Fruit fly (Drosophila melanogaster) whole organism, embryonic: ENCODE results near the gene CG2104.

Source experiments
- Blimp-1 ChIP-seq: fragments of 200-800 bp; sonication (Bioruptor generic); optimal IDR thresholded peaks from 3 replicates; lab custom pipeline; 2018; ENCODE audit warnings: missing biosample characterization, missing genetic modification characterization, mild to moderate bottlenecking, moderate library complexity, missing genetic modification reagents
- CG11696 ChIP-seq: fragments of 200-800 bp; sonication (Bioruptor generic); IDR thresholded peaks from 2 replicates; pipeline ENCODE4 v1.3.6; 2022; ENCODE audit warnings: missing biosample characterization, missing genetic modification characterization
- CG12769 ChIP-seq: fragments of 200-800 bp; sonication (Bioruptor generic); optimal IDR thresholded peaks from 2 replicates; lab custom pipeline; 2019; ENCODE audit warnings: missing biosample characterization, mild to moderate bottlenecking, missing genetic modification characterization, moderate library complexity
- CG13296 ChIP-seq: fragments of 200-800 bp; sonication (Bioruptor generic); optimal IDR thresholded peaks from 3 replicates; lab custom pipeline; 2018; ENCODE audit warnings: missing biosample characterization, mild to moderate bottlenecking, missing genetic modification characterization
- CG13624 ChIP-seq: fragments of 200-800 bp; sonication (Bioruptor generic); optimal IDR thresholded peaks from 2 replicates; lab custom pipeline; 2016; ENCODE audit warnings: missing biosample characterization, missing genetic modification characterization
- CG14710 ChIP-seq: fragments of 200-800 bp; sonication (Bioruptor generic); optimal IDR thresholded peaks from 3 replicates; lab custom pipeline; 2019; ENCODE audit warnings: missing biosample characterization, mild to moderate bottlenecking, missing genetic modification characterization, moderate library complexity
- CG1529 ChIP-seq: fragments of 200-800 bp; sonication (Bioruptor generic); optimal IDR thresholded peaks from 3 replicates; lab custom pipeline; 2018; ENCODE audit warnings: missing biosample characterization, missing genetic modification characterization
- CG16779 ChIP-seq: fragments of 200-800 bp; sonication (Bioruptor generic); IDR thresholded peaks from 2 replicates; pipeline ENCODE4 v1.3.6; 2022; ENCODE audit warnings: missing biosample characterization, missing genetic modification characterization
- CG2129 ChIP-seq: fragments of 200-800 bp; sonication (Bioruptor generic); IDR thresholded peaks from 2 replicates; pipeline ENCODE4 v1.3.6; 2022; ENCODE audit warnings: missing biosample characterization, missing genetic modification characterization; ENCODE audit not compliant: partially characterized antibody
- CG2712 ChIP-seq: fragments of 200-800 bp; optimal IDR thresholded peaks from 3 replicates; lab custom pipeline; 2019; ENCODE audit warnings: missing biosample characterization, mild to moderate bottlenecking, missing genetic modification characterization, moderate library complexity
- CG2875 ChIP-seq: fragments of 200-800 bp; sonication (Bioruptor generic); optimal IDR thresholded peaks from 2 replicates; lab custom pipeline; 2017; ENCODE audit warnings: missing biosample characterization, mild to moderate bottlenecking, missing genetic modification characterization, missing genetic modification reagents
- CG4282 ChIP-seq: fragments of 200-800 bp; sonication (Bioruptor generic); optimal IDR thresholded peaks from 2 replicates; lab custom pipeline; 2016; ENCODE audit warnings: missing biosample characterization, missing genetic modification characterization
- CG4424 ChIP-seq: fragments of 200-800 bp; sonication (Bioruptor generic); optimal IDR thresholded peaks from 3 replicates; lab custom pipeline; 2016; ENCODE audit warnings: missing biosample characterization, missing genetic modification characterization
- CG4854 ChIP-seq: fragments of 200-800 bp; sonication (Bioruptor generic); optimal IDR thresholded peaks from 2 replicates; lab custom pipeline; 2016; ENCODE audit warnings: missing biosample characterization, missing genetic modification characterization, inconsistent platforms
- CG6175 ChIP-seq: fragments of 200-800 bp; sonication (Bioruptor generic); IDR thresholded peaks from 3 replicates; pipeline ENCODE4 v1.3.6; 2022; ENCODE audit warnings: missing biosample characterization, missing genetic modification characterization
- CG6813 ChIP-seq: fragments of 200-800 bp; sonication (Bioruptor generic); optimal IDR thresholded peaks from 2 replicates; lab custom pipeline; 2017; ENCODE audit warnings: missing biosample characterization, missing genetic modification characterization, mild to moderate bottlenecking, moderate library complexity, missing genetic modification reagents
- CG8089 ChIP-seq: fragments of 200-800 bp; sonication (Bioruptor generic); optimal IDR thresholded peaks from 3 replicates; lab custom pipeline; 2016; ENCODE audit warnings: missing biosample characterization, missing genetic modification characterization
- CG9215 ChIP-seq: fragments of 200-800 bp; sonication (Bioruptor generic); IDR thresholded peaks from 2 replicates; pipeline ENCODE4 v1.3.6; 2022; ENCODE audit warnings: missing biosample characterization, missing genetic modification characterization
- CoRest ChIP-seq: fragments of 200-800 bp; sonication (Bioruptor generic); optimal IDR thresholded peaks from 3 replicates; lab custom pipeline; 2018; ENCODE audit warnings: missing biosample characterization, mild to moderate bottlenecking, missing genetic modification characterization, moderate library complexity
- D19B ChIP-seq: fragments of 200-800 bp; sonication (Bioruptor generic); optimal IDR thresholded peaks from 2 replicates; lab custom pipeline; 2017; ENCODE audit warnings: missing biosample characterization, mild to moderate bottlenecking, missing genetic modification characterization
- Dad ChIP-seq: fragments of 200-800 bp; sonication (Bioruptor generic); optimal IDR thresholded peaks from 3 replicates; lab custom pipeline; 2016; ENCODE audit warnings: missing biosample characterization, missing genetic modification characterization
- Ets65A ChIP-seq: fragments of 200-800 bp; sonication (Bioruptor generic); peaks from one replicate; lab custom pipeline; 2016; ENCODE audit warnings: missing biosample characterization, missing genetic modification characterization
- Hmx ChIP-seq: fragments of 200-800 bp; sonication (Bioruptor generic); optimal IDR thresholded peaks from 2 replicates; lab custom pipeline; 2016; ENCODE audit warnings: missing biosample characterization, missing genetic modification characterization
- Meics ChIP-seq: fragments of 200-800 bp; sonication (Bioruptor generic); optimal IDR thresholded peaks from 2 replicates; lab custom pipeline; 2017; ENCODE audit warnings: missing biosample characterization, mild to moderate bottlenecking, missing genetic modification characterization
- NK7.1 ChIP-seq: fragments of 200-800 bp; sonication (Bioruptor generic); optimal IDR thresholded peaks from 3 replicates; lab custom pipeline; 2016; ENCODE audit warnings: missing biosample characterization, missing genetic modification characterization
- Nf-YB ChIP-seq: fragments of 200-800 bp; sonication (Bioruptor generic); optimal IDR thresholded peaks from 3 replicates; lab custom pipeline; 2019; ENCODE audit warnings: missing biosample characterization, mild to moderate bottlenecking, missing genetic modification characterization, moderate library complexity
- ash1 ChIP-seq: fragments of 200-800 bp; sonication (Bioruptor generic); optimal IDR thresholded peaks from 2 replicates; lab custom pipeline; 2018; ENCODE audit warnings: missing biosample characterization, mild to moderate bottlenecking, missing genetic modification characterization
- bsh ChIP-seq, 2 experiments: fragments of 200-800 bp; sonication (Bioruptor generic); optimal IDR thresholded peaks; 2 replicates each; lab custom pipeline; 2017 to 2018; ENCODE audit warnings: mild to moderate bottlenecking in 2 of 2, missing biosample characterization in 2 of 2, missing genetic modification characterization in 2 of 2, moderate library complexity in 1 of 2
- crol ChIP-seq: fragments of 200-800 bp; sonication (Bioruptor generic); IDR thresholded peaks from 2 replicates; pipeline ENCODE4 v1.3.6; 2022; ENCODE audit warnings: missing biosample characterization, missing genetic modification characterization
- disco-r ChIP-seq: fragments of 200-800 bp; sonication (Bioruptor generic); optimal IDR thresholded peaks from 2 replicates; lab custom pipeline; 2016; ENCODE audit warnings: missing biosample characterization, missing genetic modification characterization
- dmrt11E ChIP-seq: fragments of 200-800 bp; sonication (Bioruptor generic); optimal IDR thresholded peaks from 3 replicates; lab custom pipeline; 2018; ENCODE audit warnings: missing biosample characterization, mild to moderate bottlenecking, missing genetic modification characterization, moderate library complexity
- gem ChIP-seq: fragments of 200-800 bp; sonication (Bioruptor generic); optimal IDR thresholded peaks from 2 replicates; lab custom pipeline; 2019; ENCODE audit warnings: missing biosample characterization, mild to moderate bottlenecking, missing genetic modification characterization, moderate library complexity
- her ChIP-seq: fragments of 200-800 bp; sonication (Bioruptor generic); optimal IDR thresholded peaks from 2 replicates; lab custom pipeline; 2016; ENCODE audit warnings: missing biosample characterization, missing genetic modification characterization
- jumu ChIP-seq: fragments of 200-800 bp; sonication (Bioruptor generic); optimal IDR thresholded peaks from 3 replicates; lab custom pipeline; 2016; ENCODE audit warnings: missing biosample characterization, missing genetic modification characterization
- ken ChIP-seq: fragments of 200-800 bp; sonication (Bioruptor generic); IDR thresholded peaks from 3 replicates; pipeline ENCODE4 v1.3.6; 2022; ENCODE audit warnings: missing biosample characterization, missing genetic modification characterization
- otp ChIP-seq: fragments of 200-800 bp; sonication (Bioruptor generic); IDR thresholded peaks from 3 replicates; pipeline ENCODE4, ENCODE4 v1.3.6; 2022; ENCODE audit warnings: missing biosample characterization, missing genetic modification characterization
- pan ChIP-seq, 4 experiments: fragments of >200 bp in 3 of 4; fragments of 200-800 bp in 1 of 4; sonication (Bioruptor generic) in 1 of 4; optimal IDR thresholded peaks in 3 of 4; IDR thresholded peaks in 1 of 4; 2 replicates each; pipeline versions ENCODE4 v1.3.6 to Lab custom; 2017 to 2022; ENCODE audit warnings: missing biosample characterization in 2 of 4, missing genetic modification characterization in 2 of 4, mixed read lengths in 1 of 4
- pita ChIP-seq: fragments of 200-800 bp; sonication (Bioruptor generic); optimal IDR thresholded peaks from 2 replicates; lab custom pipeline; 2017; ENCODE audit warnings: missing biosample characterization, mild to moderate bottlenecking, missing genetic modification characterization
- psq ChIP-seq: fragments of 200-800 bp; sonication (Bioruptor generic); optimal IDR thresholded peaks from 2 replicates; lab custom pipeline; 2017; ENCODE audit warnings: missing biosample characterization, missing genetic modification characterization
- pzg ChIP-seq: fragments of 200-800 bp; sonication (Bioruptor generic); optimal IDR thresholded peaks from 3 replicates; lab custom pipeline; 2018; ENCODE audit warnings: missing biosample characterization, mild to moderate bottlenecking, missing genetic modification characterization, moderate library complexity
- rib ChIP-seq: fragments of 200-800 bp; sonication (Bioruptor generic); IDR thresholded peaks from 2 replicates; pipeline ENCODE4 v1.3.6; 2022; ENCODE audit warnings: missing biosample characterization, missing genetic modification characterization
- sens ChIP-seq: fragments of 200-800 bp; sonication (Bioruptor generic); peaks from one replicate; lab custom pipeline; 2016; ENCODE audit warnings: missing biosample characterization, missing genetic modification characterization
- sim ChIP-seq: fragments of 200-800 bp; sonication (Bioruptor generic); IDR thresholded peaks from 2 replicates; pipeline ENCODE4 v1.3.6; 2022; ENCODE audit warnings: missing biosample characterization, missing genetic modification characterization
- sima ChIP-seq: fragments of 200-800 bp; sonication (Bioruptor generic); optimal IDR thresholded peaks from 2 replicates; lab custom pipeline; 2016; ENCODE audit warnings: missing biosample characterization, missing genetic modification characterization
- slou ChIP-seq: fragments of 200-800 bp; sonication (Bioruptor generic); optimal IDR thresholded peaks from 3 replicates; lab custom pipeline; 2016; ENCODE audit warnings: missing biosample characterization, missing genetic modification characterization
- so ChIP-seq: fragments of 200-800 bp; sonication (Bioruptor generic); IDR thresholded peaks from 3 replicates; pipeline ENCODE4 v1.3.6; 2022; ENCODE audit warnings: missing biosample characterization, missing genetic modification characterization
- trem ChIP-seq: fragments of 200-800 bp; optimal IDR thresholded peaks from 3 replicates; lab custom pipeline; 2019; ENCODE audit warnings: missing biosample characterization, mild to moderate bottlenecking, missing genetic modification characterization, moderate library complexity
- z ChIP-seq: fragments of 200-800 bp; sonication (Bioruptor generic); IDR thresholded peaks from 3 replicates; pipeline ENCODE4 v1.3.6; 2022; ENCODE audit warnings: missing biosample characterization, missing genetic modification characterization

Gene CG2104

DNA sequence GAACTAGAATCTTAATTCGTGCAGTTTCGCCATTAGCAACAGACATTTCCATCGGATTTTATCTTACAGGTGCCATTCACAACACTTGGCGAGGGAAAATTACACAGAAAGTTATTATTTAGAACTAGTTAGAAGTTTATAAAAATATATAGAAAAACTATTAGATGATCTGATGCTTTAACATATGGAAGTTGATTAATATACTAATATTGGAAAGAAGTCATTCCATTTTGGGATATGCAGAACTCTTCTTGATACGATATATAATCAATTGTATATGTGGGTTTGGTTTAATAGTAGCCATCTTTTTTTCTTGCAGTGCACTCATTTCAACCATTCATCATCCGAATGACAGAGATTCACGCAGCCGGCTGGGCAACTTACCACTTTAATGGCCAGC lies 10.8 kb downstream of the CG2104 start (continued):
- peak; percentile 7 for TF ChIP-seq dmrt11E (tag; lab: Kevin White, UChicago)
- peak; percentile 5 for TF ChIP-seq CG2712 (tag; lab: Kevin White, UChicago)

DNA sequence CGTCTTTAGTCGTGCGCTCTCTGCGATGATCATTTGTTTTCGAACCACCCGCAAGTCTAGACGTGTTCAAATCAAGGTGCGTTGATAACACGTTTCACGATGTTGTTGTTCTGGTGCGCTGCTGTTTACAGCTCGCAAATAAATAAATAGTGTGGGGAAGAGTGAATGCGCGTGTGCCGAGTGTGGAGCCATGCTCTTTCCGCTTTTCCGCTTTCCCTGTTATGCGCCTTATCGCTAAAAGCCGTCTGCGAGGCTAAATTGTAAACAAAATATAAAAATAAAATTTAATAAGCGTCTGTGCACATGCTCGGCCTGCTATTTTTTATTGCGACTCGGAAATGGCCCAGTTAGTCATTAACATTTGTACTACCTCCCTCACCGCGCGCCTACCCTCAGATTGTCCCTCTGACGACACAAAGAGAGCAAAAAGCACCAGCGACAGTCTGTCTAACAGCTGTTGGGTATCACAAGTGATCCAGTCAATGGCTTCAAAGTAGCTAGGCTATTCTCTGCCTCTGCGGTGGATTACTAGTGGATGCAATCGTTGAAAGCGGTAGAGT lies 20.3 kb downstream of the CG2104 start:
- TF ChIP-seq Blimp-1 (GFP tag; lab: Kevin White, UChicago): peak; percentile 76
- TF ChIP-seq rib (GFP tag; lab: Robert Waterston, UW): peak; percentile 71
- TF ChIP-seq her (GFP tag; lab: Kevin White, UChicago): peak; percentile 82
- TF ChIP-seq NK7.1: peak; percentile 71
- TF ChIP-seq CG9215 (GFP tag; lab: Robert Waterston, UW): no peak
- TF ChIP-seq slou (GFP tag; lab: Kevin White, UChicago): no peak
- peak; percentile 73 for TF ChIP-seq Nf-YB (GFP tag; lab: Kevin White, UChicago)
- TF ChIP-seq gem (tag; lab: Kevin White, UChicago): peak; percentile 73
- peak; percentile 19 for TF ChIP-seq pzg (GFP tag; lab: Kevin White, UChicago)
- no peak for TF ChIP-seq CG12769 (tag; lab: Kevin White, UChicago)
- peak; percentile 32 for TF ChIP-seq sima
- peak; percentile 25 for TF ChIP-seq disco-r (GFP tag; lab: Kevin White, UChicago)
- TF ChIP-seq D19B (GFP tag; lab: Kevin White, UChicago): peak; percentile 40
- TF ChIP-seq CG4282 (GFP tag; lab: Kevin White, UChicago): no peak
- peak; percentile 59 for TF ChIP-seq CG8089 (GFP tag; lab: Kevin White, UChicago)
- TF ChIP-seq pan (optimal IDR thresholded peaks at IDR 0.05; lab: Kevin White, UChicago): no peak
- TF ChIP-seq pan (GFP tag; optimal IDR thresholded peaks at IDR 0.05 in 1 of 2, IDR thresholded peaks at IDR 0.05 in 1 of 2): peak in 1 of 2 experiments; percentile 47
- 0 out of 3 replicates have a peak, but pooled peaks have one; percentile 49 for TF ChIP-seq ken (GFP tag; lab: Robert Waterston, UW)
- peak; percentile 44 for TF ChIP-seq CG4854
- no peak for TF ChIP-seq CG6175 (GFP tag; lab: Robert Waterston, UW)
- peak; percentile 97 for TF ChIP-seq CG6813 (GFP tag; lab: Kevin White, UChicago)
- no peak for TF ChIP-seq jumu
- TF ChIP-seq trem (tag; lab: Kevin White, UChicago): peak; percentile 25
- TF ChIP-seq CG11696 (GFP tag; lab: Robert Waterston, UW): no peak; the same call in 1 of the 2 replicates
- peak; percentile 87 for TF ChIP-seq CG1529
- TF ChIP-seq CG2875 (GFP tag; lab: Kevin White, UChicago): peak; percentile 93
- TF ChIP-seq ash1 (GFP tag; lab: Kevin White, UChicago): peak; percentile 91
- TF ChIP-seq bsh (GFP tag; optimal IDR thresholded peaks at IDR 0.05; lab: Kevin White, UChicago): peak; percentile 55 to 82
- TF ChIP-seq CG13296: peak; percentile 93
- no peak for TF ChIP-seq Hmx (GFP tag; lab: Kevin White, UChicago)
- peak; percentile 79 for TF ChIP-seq Ets65A
- peak; percentile 61 for TF ChIP-seq CoRest
- TF ChIP-seq otp (GFP tag; lab: Robert Waterston, UW): peak; percentile 69; the same call in 1 of the 3 replicates
- TF ChIP-seq sens (GFP tag; lab: Kevin White, UChicago): peak; percentile 95
- TF ChIP-seq psq: peak; percentile 36
- TF ChIP-seq so (GFP tag; lab: Robert Waterston, UW): peak; percentile 68; the same call in 1 of the 3 replicates
- 0 out of 3 replicates have a peak, but pooled peaks have one; percentile 42 for TF ChIP-seq z (GFP tag; lab: Robert Waterston, UW)
- TF ChIP-seq CG14710 (tag; lab: Kevin White, UChicago): peak; percentile 72
- peak; percentile 54 for TF ChIP-seq Dad (GFP tag; lab: Kevin White, UChicago)
- TF ChIP-seq CG13624 (GFP tag; lab: Kevin White, UChicago): peak; percentile 71
- no peak for TF ChIP-seq sim (GFP tag; lab: Robert Waterston, UW)
- TF ChIP-seq Meics (GFP tag; lab: Kevin White, UChicago): peak; percentile 83
- TF ChIP-seq crol (GFP tag; lab: Robert Waterston, UW): peak; percentile 86
- peak; percentile 42 for TF ChIP-seq CG4424 (GFP tag; lab: Kevin White, UChicago)
- no peak for TF ChIP-seq CG16779
- TF ChIP-seq CG2129 (GFP tag; lab: Robert Waterston, UW): no peak
- TF ChIP-seq pita (GFP tag; lab: Kevin White, UChicago): no peak
